Fruit fly (Drosophila melanogaster) whole organism, embryonic: Measurements from ENCODE around the gene Jupiter.
A peak's percentile ranks its signal among the peaks of the same experiment; 100 is the strongest.

Experiments used
- ATbp ChIP-seq: fragments of 200-800 bp; sonication (Bioruptor generic); optimal IDR thresholded peaks from 2 replicates; lab custom pipeline; 2017; ENCODE audit warnings: missing biosample characterization, mild to moderate bottlenecking, missing genetic modification characterization, missing genetic modification reagents
- Asciz ChIP-seq: fragments of 200-800 bp; sonication (Bioruptor generic); optimal IDR thresholded peaks from 2 replicates; lab custom pipeline; 2017; ENCODE audit warnings: missing biosample characterization, mild to moderate bottlenecking, missing genetic modification characterization, missing genetic modification reagents
- Blimp-1 ChIP-seq: fragments of 200-800 bp; sonication (Bioruptor generic); optimal IDR thresholded peaks from 3 replicates; lab custom pipeline; 2018; ENCODE audit warnings: missing biosample characterization, missing genetic modification characterization, mild to moderate bottlenecking, moderate library complexity, missing genetic modification reagents
- CG12942 ChIP-seq: fragments of 200-800 bp; sonication (Bioruptor generic); optimal IDR thresholded peaks from 3 replicates; lab custom pipeline; 2016; ENCODE audit warnings: missing biosample characterization, missing genetic modification characterization
- CG13287 ChIP-seq: fragments of 200-800 bp; sonication (Bioruptor generic); IDR thresholded peaks from 2 replicates; pipeline ENCODE4 v1.3.6; 2022; ENCODE audit warnings: missing biosample characterization, missing genetic modification characterization; ENCODE audit not compliant: partially characterized antibody
- CG14965 ChIP-seq: fragments of 200-800 bp; sonication (Bioruptor generic); optimal IDR thresholded peaks from 2 replicates; lab custom pipeline; 2016; ENCODE audit warnings: missing biosample characterization, missing genetic modification characterization, borderline replicate concordance
- CG1603 ChIP-seq: fragments of 200-800 bp; sonication (Bioruptor generic); optimal IDR thresholded peaks from 2 replicates; lab custom pipeline; 2019; ENCODE audit warnings: missing biosample characterization, mild to moderate bottlenecking, missing genetic modification characterization, moderate library complexity
- CG17568 ChIP-seq: fragments of 200-800 bp; sonication (Bioruptor generic); optimal IDR thresholded peaks from 2 replicates; lab custom pipeline; 2018; ENCODE audit warnings: missing biosample characterization, mild to moderate bottlenecking, missing genetic modification characterization, moderate library complexity
- CG2199 ChIP-seq: fragments of 200-800 bp; sonication (Bioruptor generic); IDR thresholded peaks from 3 replicates; pipeline ENCODE4 v1.3.6; 2022; ENCODE audit warnings: missing biosample characterization, missing genetic modification characterization
- CG2875 ChIP-seq: fragments of 200-800 bp; sonication (Bioruptor generic); optimal IDR thresholded peaks from 2 replicates; lab custom pipeline; 2017; ENCODE audit warnings: missing biosample characterization, mild to moderate bottlenecking, missing genetic modification characterization, missing genetic modification reagents
- CG3163 ChIP-seq: fragments of 200-800 bp; sonication (Bioruptor generic); optimal IDR thresholded peaks from 3 replicates; lab custom pipeline; 2016; ENCODE audit warnings: missing biosample characterization, missing genetic modification characterization
- CG34422 ChIP-seq: fragments of 200-800 bp; sonication (Bioruptor generic); IDR thresholded peaks from 3 replicates; pipeline ENCODE4 v1.3.6; 2022; ENCODE audit warnings: missing biosample characterization, missing genetic modification characterization
- CG4730 ChIP-seq: fragments of 200-800 bp; sonication (Bioruptor generic); IDR thresholded peaks from 2 replicates; pipeline ENCODE4 v1.3.6; 2022; ENCODE audit warnings: missing biosample characterization, missing genetic modification characterization
- CG6175 ChIP-seq: fragments of 200-800 bp; sonication (Bioruptor generic); IDR thresholded peaks from 3 replicates; pipeline ENCODE4 v1.3.6; 2022; ENCODE audit warnings: missing biosample characterization, missing genetic modification characterization
- CG6765 ChIP-seq: fragments of 200-800 bp; sonication (Bioruptor generic); optimal IDR thresholded peaks from 3 replicates; lab custom pipeline; 2017; ENCODE audit warnings: missing biosample characterization, mild to moderate bottlenecking, missing genetic modification characterization
- CG8944 ChIP-seq: fragments of 200-800 bp; sonication (Bioruptor generic); optimal IDR thresholded peaks from 3 replicates; lab custom pipeline; 2016; ENCODE audit warnings: missing biosample characterization, missing genetic modification characterization
- CG9817 ChIP-seq: fragments of 200-800 bp; sonication (Bioruptor generic); optimal IDR thresholded peaks from 2 replicates; lab custom pipeline; 2018; ENCODE audit warnings: missing biosample characterization, mild to moderate bottlenecking, missing genetic modification characterization, moderate library complexity
- D ChIP-seq, 2 experiments: fragments of 200-800 bp in 1 of 2; fragments of >200 bp in 1 of 2; sonication (Bioruptor generic) in 1 of 2; optimal IDR thresholded peaks; 2 replicates in 1 of 2; 3 replicates in 1 of 2; lab custom pipeline; 2017; ENCODE audit warnings: mild to moderate bottlenecking in 1 of 2, missing biosample characterization in 1 of 2, missing genetic modification characterization in 1 of 2, missing genetic modification reagents in 1 of 2
- Deaf1 ChIP-seq: fragments of 200-800 bp; optimal IDR thresholded peaks from 3 replicates; lab custom pipeline; 2019; ENCODE audit warnings: missing biosample characterization, mild to moderate bottlenecking, missing genetic modification characterization, moderate library complexity
- Dref ChIP-seq: fragments of 200-800 bp; sonication (Bioruptor generic); IDR thresholded peaks from 2 replicates; pipeline ENCODE4 v1.3.6; 2022; ENCODE audit warnings: missing biosample characterization, missing genetic modification characterization
- Drgx ChIP-seq: fragments of 200-800 bp; sonication (Bioruptor generic); IDR thresholded peaks from 2 replicates; pipeline ENCODE4 v1.3.6; 2022; ENCODE audit warnings: missing biosample characterization, missing genetic modification characterization
- Gsc ChIP-seq: fragments of 200-800 bp; sonication (Bioruptor generic); IDR thresholded peaks from 2 replicates; pipeline ENCODE4 v1.3.6; 2022; ENCODE audit warnings: missing biosample characterization, missing genetic modification characterization
- Hr39 ChIP-seq: fragments of >200 bp; optimal IDR thresholded peaks from 2 replicates; lab custom pipeline; 2017
- Med ChIP-seq: fragments of 200-800 bp; sonication (Bioruptor generic); peaks from one replicate; lab custom pipeline; 2016; ENCODE audit warnings: missing biosample characterization, missing genetic modification characterization, mild to moderate bottlenecking, inconsistent platforms, moderate library complexity
- Nf-YA ChIP-seq: fragments of 200-800 bp; sonication (Bioruptor generic); IDR thresholded peaks from 2 replicates; pipeline ENCODE4 v1.3.6; 2022; ENCODE audit warnings: missing biosample characterization, missing genetic modification characterization
- Stat92E ChIP-seq, 3 experiments: fragments of >200 bp in 2 of 3; fragments of 200-800 bp in 1 of 3; sonication (Bioruptor generic) in 1 of 3; optimal IDR thresholded peaks; 2 replicates each; lab custom pipeline; 2017 to 2019; ENCODE audit warnings: missing biosample characterization in 3 of 3, missing genetic modification characterization in 3 of 3, mild to moderate bottlenecking in 1 of 3, moderate library complexity in 1 of 3
- Trl ChIP-seq, 3 experiments: fragments of >200 bp in 2 of 3; fragments of 200-800 bp in 1 of 3; sonication (Bioruptor generic) in 1 of 3; optimal IDR thresholded peaks; 2 replicates in 1 of 3; 3 replicates in 2 of 3; lab custom pipeline; 2016 to 2017; ENCODE audit warnings: missing biosample characterization in 1 of 3, missing genetic modification characterization in 1 of 3
- bsh ChIP-seq, 2 experiments: fragments of 200-800 bp; sonication (Bioruptor generic); optimal IDR thresholded peaks; 2 replicates each; lab custom pipeline; 2017 to 2018; ENCODE audit warnings: mild to moderate bottlenecking in 2 of 2, missing biosample characterization in 2 of 2, missing genetic modification characterization in 2 of 2, moderate library complexity in 1 of 2
- cato ChIP-seq: fragments of 200-800 bp; sonication (Bioruptor generic); optimal IDR thresholded peaks from 2 replicates; lab custom pipeline; 2016; ENCODE audit warnings: missing biosample characterization, missing genetic modification characterization, borderline replicate concordance
- chinmo ChIP-seq: fragments of 200-800 bp; sonication (Bioruptor generic); IDR thresholded peaks from 4 replicates; pipeline ENCODE4 v1.3.6; 2022; ENCODE audit warnings: missing biosample characterization, missing genetic modification characterization; ENCODE audit not compliant: partially characterized antibody
- chm ChIP-seq: fragments of 200-800 bp; sonication (Bioruptor generic); IDR thresholded peaks from 2 replicates; pipeline ENCODE4 v1.3.6; 2022; ENCODE audit warnings: missing biosample characterization, missing genetic modification characterization
- crp ChIP-seq, 2 experiments: fragments of 200-800 bp; sonication (Bioruptor generic); optimal IDR thresholded peaks; 2 replicates in 1 of 2; 3 replicates in 1 of 2; lab custom pipeline; 2017; ENCODE audit warnings: missing biosample characterization in 2 of 2, missing genetic modification characterization in 2 of 2, mild to moderate bottlenecking in 1 of 2, moderate library complexity in 1 of 2
- grau ChIP-seq: fragments of 200-800 bp; optimal IDR thresholded peaks from 3 replicates; lab custom pipeline; 2019; ENCODE audit warnings: missing biosample characterization, mild to moderate bottlenecking, missing genetic modification characterization, moderate library complexity
- gsb-n ChIP-seq: fragments of 200-800 bp; sonication (Bioruptor generic); optimal IDR thresholded peaks from 3 replicates; lab custom pipeline; 2018; ENCODE audit warnings: missing biosample characterization, mild to moderate bottlenecking, missing genetic modification characterization
- h ChIP-seq: fragments of >200 bp; optimal IDR thresholded peaks from 2 replicates; lab custom pipeline; 2017
- hbn ChIP-seq: fragments of 200-800 bp; sonication (Bioruptor generic); IDR thresholded peaks from 2 replicates; pipeline ENCODE4 v1.3.6; 2022; ENCODE audit warnings: missing biosample characterization, missing genetic modification characterization; ENCODE audit not compliant: partially characterized antibody
- jigr1 ChIP-seq: fragments of 200-800 bp; sonication (Bioruptor generic); IDR thresholded peaks from 3 replicates; pipeline ENCODE4 v1.3.6; 2022; ENCODE audit warnings: missing biosample characterization, missing genetic modification characterization
- ken ChIP-seq: fragments of 200-800 bp; sonication (Bioruptor generic); IDR thresholded peaks from 3 replicates; pipeline ENCODE4 v1.3.6; 2022; ENCODE audit warnings: missing biosample characterization, missing genetic modification characterization
- klu ChIP-seq: fragments of 200-800 bp; sonication (Bioruptor generic); IDR thresholded peaks from 2 replicates; pipeline ENCODE4 v1.3.6; 2022; ENCODE audit warnings: missing biosample characterization, missing genetic modification characterization
- nom ChIP-seq: fragments of 200-800 bp; sonication (Bioruptor generic); optimal IDR thresholded peaks from 2 replicates; lab custom pipeline; 2017; ENCODE audit warnings: missing biosample characterization, missing genetic modification characterization, mild to moderate bottlenecking, moderate library complexity, missing genetic modification reagents
- otp ChIP-seq: fragments of 200-800 bp; sonication (Bioruptor generic); IDR thresholded peaks from 3 replicates; pipeline ENCODE4, ENCODE4 v1.3.6; 2022; ENCODE audit warnings: missing biosample characterization, missing genetic modification characterization
- sens ChIP-seq: fragments of 200-800 bp; sonication (Bioruptor generic); peaks from one replicate; lab custom pipeline; 2016; ENCODE audit warnings: missing biosample characterization, missing genetic modification characterization
- sim ChIP-seq: fragments of 200-800 bp; sonication (Bioruptor generic); IDR thresholded peaks from 2 replicates; pipeline ENCODE4 v1.3.6; 2022; ENCODE audit warnings: missing biosample characterization, missing genetic modification characterization
- sqz ChIP-seq: fragments of 200-800 bp; sonication (Bioruptor generic); optimal IDR thresholded peaks from 3 replicates; lab custom pipeline; 2018; ENCODE audit warnings: missing biosample characterization, mild to moderate bottlenecking, missing genetic modification characterization
- trh ChIP-seq: fragments of 200-800 bp; sonication (Bioruptor generic); optimal IDR thresholded peaks from 2 replicates; lab custom pipeline; 2016; ENCODE audit warnings: missing biosample characterization, missing genetic modification characterization

The Jupiter gene

DNA sequence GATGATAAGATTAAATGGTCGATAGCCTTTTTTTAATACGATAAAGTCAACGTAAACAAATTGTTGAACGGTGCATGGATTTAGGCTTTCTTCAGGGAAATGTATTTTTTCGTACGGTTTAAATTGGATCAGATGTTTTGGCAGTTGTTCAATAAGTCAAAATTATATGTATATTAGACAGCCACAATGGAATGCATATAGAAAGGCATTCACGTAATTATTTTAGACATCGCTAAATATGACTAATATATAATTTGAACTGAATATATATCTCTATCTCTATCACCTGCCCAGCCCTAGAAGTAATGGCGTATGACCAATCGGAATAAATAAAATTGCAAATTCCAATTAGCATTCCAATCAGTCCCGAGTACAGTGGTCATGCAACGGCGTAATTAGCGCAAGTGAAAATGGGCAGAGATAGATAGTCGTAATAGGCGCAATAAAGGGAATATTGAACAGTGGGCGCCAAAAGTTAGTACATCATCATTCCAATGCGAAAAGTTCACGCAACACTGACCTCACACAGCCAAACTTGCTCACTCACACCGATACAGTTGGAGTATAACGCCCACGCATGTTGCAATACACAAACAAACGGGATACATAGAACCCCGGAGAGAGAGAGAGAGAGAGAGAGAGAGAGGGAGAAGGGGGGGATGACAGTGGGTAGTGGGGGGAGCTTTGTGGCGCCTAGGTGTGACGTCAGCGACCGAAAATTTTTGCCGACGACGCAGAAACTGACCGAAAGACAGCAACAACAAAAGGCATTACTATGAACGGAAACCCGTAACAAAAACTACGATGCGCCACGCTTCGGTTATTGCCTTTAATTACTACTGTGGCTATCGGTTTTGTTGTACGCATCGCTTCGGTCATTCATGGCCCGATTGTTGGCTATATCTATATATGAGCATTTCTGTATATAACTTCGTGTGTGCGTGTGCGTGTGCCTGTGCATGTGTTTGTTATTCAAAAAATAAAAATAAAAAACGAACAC, 28.9 kb upstream of the Jupiter start (continued):
- TF ChIP-seq chm (GFP tag; lab: Robert Waterston, UW) (0 out of 2 replicates have a peak, but pooled peaks have one; percentile 37), D (optimal IDR thresholded peaks at IDR 0.05; lab: Kevin White, UChicago) (no peak), D (GFP tag; optimal IDR thresholded peaks at IDR 0.05; lab: Kevin White, UChicago) (no peak), CG1603 (no peak), CG6765 (no peak), Hr39 (lab: Kevin White, UChicago) (no peak), Gsc (no peak)

DNA sequence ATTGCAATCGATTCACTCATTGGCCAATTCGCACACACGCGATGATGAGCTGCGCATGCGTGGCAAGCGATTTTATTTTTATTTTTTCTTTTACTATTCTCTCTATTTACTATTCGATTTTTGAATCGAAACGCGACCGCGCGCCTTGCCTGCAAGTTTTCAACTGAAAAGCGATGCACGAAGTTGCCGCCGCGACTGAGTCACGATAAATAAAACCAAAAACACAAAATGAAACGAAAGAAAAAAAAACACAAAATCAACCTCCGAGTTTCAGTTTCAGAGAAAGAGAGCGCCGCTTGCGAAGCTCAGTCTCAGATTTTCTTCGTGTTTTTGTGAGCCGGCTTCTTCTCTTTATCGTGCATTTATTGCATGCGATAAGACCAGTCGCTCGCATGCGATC, 27.1 kb upstream of the Jupiter start:
- TF ChIP-seq CG2199 (GFP tag; lab: Robert Waterston, UW) (0 out of 3 replicates have a peak, but pooled peaks have one; percentile 42), Drgx (0 out of 2 replicates have a peak, but pooled peaks have one; percentile 23), sim (no peak), hbn (0 out of 2 replicates have a peak, but pooled peaks have one; percentile 31), ATbp (GFP tag; lab: Kevin White, UChicago) (peak; percentile 2), CG34422 (peak; percentile 51; the same call in 1 of the 3 replicates), sqz (peak; percentile 62), nom (GFP tag; lab: Kevin White, UChicago) (peak; percentile 98), CG13287 (GFP tag; lab: Robert Waterston, UW) (peak; percentile 20; the same call in 1 of the 2 replicates), CG8944 (no peak), chinmo (GFP tag; lab: Robert Waterston, UW) (0 out of 4 replicates have a peak, but pooled peaks have one; percentile 74), otp (GFP tag; lab: Robert Waterston, UW) (0 out of 3 replicates have a peak, but pooled peaks have one; percentile 4), CG14965 (GFP tag; lab: Kevin White, UChicago) (no peak), ken (GFP tag; lab: Robert Waterston, UW) (no peak), Hr39 (lab: Kevin White, UChicago) (no peak), CG12942 (no peak), Med (GFP tag; lab: Kevin White, UChicago) (peak; percentile 49), jigr1 (GFP tag; lab: Robert Waterston, UW) (no peak), CG3163 (GFP tag; lab: Kevin White, UChicago) (peak; percentile 71), Trl (optimal IDR thresholded peaks at IDR 0.05; lab: Kevin White, UChicago) (peak in 1 of 2 experiments; percentile 34), Trl (GFP tag; optimal IDR thresholded peaks at IDR 0.05; lab: Kevin White, UChicago) (no peak), Deaf1 (tag; lab: Kevin White, UChicago) (peak; percentile 51), grau (tag; lab: Kevin White, UChicago) (no peak), Blimp-1 (GFP tag; lab: Kevin White, UChicago) (no peak), trh (GFP tag; lab: Kevin White, UChicago) (no peak), CG2875 (no peak), bsh (GFP tag; optimal IDR thresholded peaks at IDR 0.05; lab: Kevin White, UChicago) (peak in 1 of 2 experiments; percentile 73)

DNA sequence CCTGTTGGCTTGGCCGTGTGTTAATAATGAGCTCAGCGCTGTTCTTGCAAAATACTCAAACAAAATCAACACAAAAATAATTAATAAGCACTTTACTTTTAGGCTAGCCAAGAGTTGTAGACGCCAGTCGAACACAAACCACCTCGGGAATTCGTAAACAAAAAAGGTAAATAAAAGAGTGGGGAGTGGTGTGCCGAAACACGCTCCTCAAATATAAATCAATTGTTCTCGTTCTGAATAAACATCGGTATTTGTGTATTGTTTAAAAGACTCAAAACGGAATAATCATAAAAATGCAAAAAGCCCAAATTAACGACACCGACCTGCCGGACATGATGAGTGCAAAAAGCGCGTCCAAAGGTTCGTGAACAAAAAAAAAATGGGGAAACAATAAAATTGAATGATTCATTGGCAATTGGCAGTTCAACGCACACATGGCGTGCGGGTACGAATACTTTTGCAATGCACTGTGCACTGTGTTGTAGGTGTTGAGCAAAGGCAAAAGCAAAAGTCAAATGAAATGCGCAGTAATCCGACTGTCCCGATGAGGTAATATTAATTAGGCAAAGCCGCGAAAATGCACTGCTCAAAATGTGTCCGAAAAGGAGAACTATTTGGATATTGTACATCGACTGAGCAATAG, 20.4 kb upstream of the Jupiter start:
- no peak for TF ChIP-seq Nf-YA (GFP tag; lab: Robert Waterston, UW)
- TF ChIP-seq CG6175 (GFP tag; lab: Robert Waterston, UW): no peak
- TF ChIP-seq crp (GFP tag; optimal IDR thresholded peaks at IDR 0.05; lab: Kevin White, UChicago): no peak
- TF ChIP-seq CG9817: no peak
- TF ChIP-seq gsb-n: no peak
- TF ChIP-seq cato: no peak
- no peak for TF ChIP-seq Deaf1 (tag; lab: Kevin White, UChicago)
- TF ChIP-seq sens (GFP tag; lab: Kevin White, UChicago): peak; percentile 38
- TF ChIP-seq CG4730 (GFP tag; lab: Robert Waterston, UW): no peak
- TF ChIP-seq CG17568 (GFP tag; lab: Kevin White, UChicago): no peak
- TF ChIP-seq Stat92E (GFP tag; optimal IDR thresholded peaks at IDR 0.05; lab: Kevin White, UChicago): no peak
- no peak for TF ChIP-seq Dref
- 0 out of 2 replicates have a peak, but pooled peaks have one; percentile 8 for TF ChIP-seq klu (GFP tag; lab: Robert Waterston, UW)
- no peak for TF ChIP-seq Asciz (GFP tag; lab: Kevin White, UChicago)
- TF ChIP-seq h (lab: Kevin White, UChicago): no peak
